Worm (Caenorhabditis elegans) whole organism, early embryonic: ENCODE results near the gene F26G1.2.

ENCODE experiments used
- B0310.2 ChIP-seq: sonication (generic microtip); optimal IDR thresholded peaks from 2 replicates; lab custom pipeline; 2016; ENCODE audit warnings: mild to moderate bottlenecking, missing genetic modification characterization, missing compliant biosample characterization
- F13C5.2 ChIP-seq: sonication (generic microtip); optimal IDR thresholded peaks from 2 replicates; lab custom pipeline; 2017; ENCODE audit warnings: mild to moderate bottlenecking, missing genetic modification characterization, inconsistent platforms, missing compliant biosample characterization
- ama-1 ChIP-seq: fragments of 150-350 bp; optimal IDR thresholded peaks from 2 replicates; lab custom pipeline; 2014
- ets-7 ChIP-seq: sonication (generic microtip); optimal IDR thresholded peaks from 2 replicates; lab custom pipeline; 2016; ENCODE audit warnings: missing genotype, missing genetic modification characterization, missing compliant biosample characterization
- flt-1 ChIP-seq: fragments of 200-800 bp; sonication (Bioruptor generic); IDR thresholded peaks from 2 replicates; pipeline ENCODE4 v1.3.6; 2022; ENCODE audit warnings: missing genetic modification characterization, missing compliant biosample characterization
- hmg-4 ChIP-seq: fragments of 200-800 bp; sonication (Bioruptor generic); optimal IDR thresholded peaks from 2 replicates; lab custom pipeline; 2018; ENCODE audit warnings: mild to moderate bottlenecking, missing genetic modification characterization, missing compliant biosample characterization
- scrt-1 ChIP-seq: fragments of 200-800 bp; sonication (Bioruptor generic); IDR thresholded peaks from 2 replicates; pipeline ENCODE4 v1.3.6; 2022; ENCODE audit warnings: missing genetic modification characterization, missing compliant biosample characterization

DNA sequence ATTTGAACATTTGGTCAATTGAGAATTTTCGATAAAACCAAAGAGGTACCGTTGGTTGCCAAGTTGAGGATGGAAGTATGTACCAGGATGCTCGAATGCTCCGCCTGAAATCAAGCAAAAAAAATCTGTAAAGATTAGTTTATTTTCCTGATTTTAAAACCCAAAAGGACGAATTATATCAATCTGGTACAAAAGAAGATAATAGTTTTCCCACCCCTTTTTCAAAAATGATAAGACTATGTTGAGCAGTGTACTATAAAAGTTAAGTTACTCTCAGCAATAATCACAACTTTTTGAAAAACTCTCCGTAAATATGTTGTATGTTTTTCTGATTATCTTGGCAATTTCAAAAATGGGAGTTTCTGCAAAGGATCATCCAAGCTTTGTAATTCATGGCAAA lies 4.4 kb upstream of the F26G1.2 start, which contains the start of gene F26G1.3:
- TF ChIP-seq F13C5.2 (tag; lab: Kevin White, UChicago) (no peak), ama-1 (lab: Kevin White, UChicago) (no peak), hmg-4 (no peak), scrt-1 (GFP tag; lab: Robert Waterston, UW) (no peak), flt-1 (no peak), ets-7 (tag; lab: Kevin White, UChicago) (no peak), B0310.2 (no peak)
